Worm (Caenorhabditis elegans) whole organism, late embryonic: Measurements from ENCODE around the gene F43C11.10.

ENCODE experiments used
- C08G9.2 ChIP-seq: sonication (generic microtip); optimal IDR thresholded peaks from 2 replicates; lab custom pipeline; 2016; ENCODE audit warnings: mild to moderate bottlenecking, missing genetic modification characterization, moderate library complexity, missing compliant biosample characterization
- C38D4.7 ChIP-seq: fragments of 200-800 bp; sonication (Bioruptor generic); optimal IDR thresholded peaks from 2 replicates; lab custom pipeline; 2018; ENCODE audit warnings: mild to moderate bottlenecking, missing genetic modification characterization, moderate library complexity, missing compliant biosample characterization
- F13H6.1 ChIP-seq: sonication (generic microtip); optimal IDR thresholded peaks from 2 replicates; lab custom pipeline; 2016; ENCODE audit warnings: missing genetic modification characterization, missing compliant biosample characterization
- T23F11.4 ChIP-seq: fragments of 200-800 bp; sonication (Bioruptor generic); optimal IDR thresholded peaks from 2 replicates; lab custom pipeline; 2018; ENCODE audit warnings: mild to moderate bottlenecking, missing genetic modification characterization, missing compliant biosample characterization
- Y22D7AL.16 ChIP-seq: sonication (generic microtip); optimal IDR thresholded peaks from 2 replicates; lab custom pipeline; 2016; ENCODE audit warnings: missing genetic modification characterization, missing compliant biosample characterization
- ahr-1 ChIP-seq: sonication (generic microtip); optimal IDR thresholded peaks from 2 replicates; lab custom pipeline; 2016; ENCODE audit warnings: missing genetic modification characterization, missing compliant biosample characterization
- ceh-14 ChIP-seq: sonication (generic microtip); optimal IDR thresholded peaks from 2 replicates; lab custom pipeline; 2016; ENCODE audit warnings: missing genotype, missing genetic modification characterization, missing compliant biosample characterization
- ceh-18 ChIP-seq: sonication (generic microtip); optimal IDR thresholded peaks from 2 replicates; lab custom pipeline; 2016; ENCODE audit warnings: missing genetic modification characterization, missing compliant biosample characterization
- ceh-19 ChIP-seq: fragments of 200-800 bp; sonication (Bioruptor generic); optimal IDR thresholded peaks from 2 replicates; lab custom pipeline; 2018; ENCODE audit warnings: mild to moderate bottlenecking, missing genetic modification characterization, missing compliant biosample characterization
- ceh-2 ChIP-seq: sonication (generic microtip); optimal IDR thresholded peaks from 2 replicates; lab custom pipeline; 2016; ENCODE audit warnings: missing genotype, missing genetic modification characterization, missing compliant biosample characterization
- ceh-30 ChIP-seq: fragments of 150-350 bp; optimal IDR thresholded peaks from 2 replicates; lab custom pipeline; 2014; ENCODE audit warnings: missing biosample characterization, missing genetic modification characterization
- ceh-31 ChIP-seq: sonication (generic microtip); optimal IDR thresholded peaks from 2 replicates; lab custom pipeline; 2016; ENCODE audit warnings: missing genetic modification characterization, missing compliant biosample characterization
- ceh-48 ChIP-seq: sonication (generic microtip); optimal IDR thresholded peaks from 2 replicates; lab custom pipeline; 2016; ENCODE audit warnings: missing genetic modification characterization, inconsistent platforms, missing compliant biosample characterization
- ceh-9 ChIP-seq: sonication (generic microtip); optimal IDR thresholded peaks from 2 replicates; lab custom pipeline; 2016; ENCODE audit warnings: mild to moderate bottlenecking, missing genetic modification characterization, inconsistent platforms, missing compliant biosample characterization
- che-1 ChIP-seq: sonication (generic microtip); optimal IDR thresholded peaks from 2 replicates; lab custom pipeline; 2016; ENCODE audit warnings: mild to moderate bottlenecking, missing genetic modification characterization, missing compliant biosample characterization
- elt-2 ChIP-seq: sonication (generic microtip); optimal IDR thresholded peaks from 2 replicates; lab custom pipeline; 2016; ENCODE audit warnings: missing genetic modification reagents, missing genetic modification characterization, missing compliant biosample characterization
- ets-4 ChIP-seq: sonication (generic microtip); optimal IDR thresholded peaks from 2 replicates; lab custom pipeline; 2016; ENCODE audit warnings: missing genetic modification characterization, missing compliant biosample characterization
- eyg-1 ChIP-seq: sonication (generic microtip); optimal IDR thresholded peaks from 2 replicates; lab custom pipeline; 2016; ENCODE audit warnings: missing genotype, missing genetic modification characterization, missing compliant biosample characterization
- fkh-10 ChIP-seq: fragments of 150-350 bp; optimal IDR thresholded peaks from 2 replicates; lab custom pipeline; 2014; ENCODE audit warnings: missing biosample characterization, missing genetic modification reagents, missing genetic modification characterization
- gmeb-2 ChIP-seq: sonication (generic microtip); optimal IDR thresholded peaks from 2 replicates; lab custom pipeline; 2016; ENCODE audit warnings: missing genetic modification characterization, inconsistent platforms, missing compliant biosample characterization
- hlh-13 ChIP-seq: fragments of 200-800 bp; sonication (Bioruptor generic); optimal IDR thresholded peaks from 2 replicates; lab custom pipeline; 2018; ENCODE audit warnings: mild to moderate bottlenecking, missing genetic modification characterization, missing compliant biosample characterization
- hlh-15 ChIP-seq: sonication (generic microtip); optimal IDR thresholded peaks from 2 replicates; lab custom pipeline; 2016; ENCODE audit warnings: missing genetic modification characterization, missing compliant biosample characterization
- hlh-30 ChIP-seq: sonication (generic microtip); optimal IDR thresholded peaks from 2 replicates; lab custom pipeline; 2017; ENCODE audit warnings: antibody characterized with exemption, missing genetic modification characterization, missing compliant biosample characterization; ENCODE audit not compliant: insufficient read depth
- nfya-1 ChIP-seq: sonication (generic microtip); optimal IDR thresholded peaks from 2 replicates; lab custom pipeline; 2017; ENCODE audit warnings: missing genetic modification characterization, mild to moderate bottlenecking, missing compliant biosample characterization, antibody characterized with exemption, moderate library complexity
- nhr-232 ChIP-seq: sonication (generic microtip); optimal IDR thresholded peaks from 2 replicates; lab custom pipeline; 2016; ENCODE audit warnings: missing genetic modification characterization, missing compliant biosample characterization
- npax-4 ChIP-seq: sonication (generic microtip); optimal IDR thresholded peaks from 2 replicates; lab custom pipeline; 2016; ENCODE audit warnings: missing genetic modification characterization, missing compliant biosample characterization
- odd-2 ChIP-seq: sonication (generic microtip); optimal IDR thresholded peaks from 2 replicates; lab custom pipeline; 2017; ENCODE audit warnings: antibody characterized with exemption, mild to moderate bottlenecking, missing genetic modification characterization, missing compliant biosample characterization
- pag-3 ChIP-seq: sonication (generic microtip); optimal IDR thresholded peaks from 2 replicates; lab custom pipeline; 2016; ENCODE audit warnings: missing compliant biosample characterization, missing genetic modification characterization, borderline replicate concordance
- pha-4 ChIP-seq: fragments of 150-350 bp; optimal IDR thresholded peaks from 2 replicates; lab custom pipeline; 2018; ENCODE audit warnings: missing biosample characterization, missing genetic modification reagents, missing genetic modification characterization
- pqm-1 ChIP-seq: sonication (generic microtip); optimal IDR thresholded peaks from 2 replicates; lab custom pipeline; 2016; ENCODE audit warnings: missing genetic modification characterization, missing compliant biosample characterization
- ref-2 ChIP-seq: sonication (generic microtip); optimal IDR thresholded peaks from 2 replicates; lab custom pipeline; 2016; ENCODE audit warnings: missing genetic modification characterization, missing compliant biosample characterization
- rnt-1 ChIP-seq: sonication (generic microtip); optimal IDR thresholded peaks from 2 replicates; lab custom pipeline; 2016; ENCODE audit warnings: missing genetic modification characterization, missing compliant biosample characterization
- sox-2 ChIP-seq: fragments of 200-800 bp; sonication (Bioruptor generic); IDR thresholded peaks from 2 replicates; pipeline ENCODE4 v1.3.6; 2022; ENCODE audit warnings: missing genetic modification reagents, missing genetic modification characterization, missing compliant biosample characterization
- sox-4 ChIP-seq: sonication (generic microtip); optimal IDR thresholded peaks from 2 replicates; lab custom pipeline; 2017; ENCODE audit warnings: mild to moderate bottlenecking, missing genetic modification characterization, inconsistent platforms, missing compliant biosample characterization
- syd-9 ChIP-seq: sonication (generic microtip); optimal IDR thresholded peaks from 2 replicates; lab custom pipeline; 2016; ENCODE audit warnings: mild to moderate bottlenecking, missing genetic modification characterization, moderate library complexity, missing compliant biosample characterization
- unc-3 ChIP-seq, 2 experiments: fragments of 200-800 bp in 1 of 2; sonication (Bioruptor generic) in 1 of 2; sonication (generic microtip) in 1 of 2; conservative IDR thresholded peaks in 1 of 2; optimal IDR thresholded peaks in 1 of 2; 2 replicates each; pipeline versions ENCODE4 v1.3.6 to Lab custom; 2016 to 2022; ENCODE audit warnings: missing compliant biosample characterization in 2 of 2, missing genetic modification characterization in 2 of 2, missing genetic modification reagents in 1 of 2
- unc-55 ChIP-seq: sonication (generic microtip); optimal IDR thresholded peaks from 2 replicates; lab custom pipeline; 2017; ENCODE audit warnings: missing biosample characterization, missing genetic modification reagents, missing genetic modification characterization
- unc-86 ChIP-seq: sonication (generic microtip); optimal IDR thresholded peaks from 2 replicates; lab custom pipeline; 2016; ENCODE audit warnings: missing genetic modification characterization, missing compliant biosample characterization
- ztf-16 ChIP-seq: sonication (generic microtip); optimal IDR thresholded peaks from 2 replicates; lab custom pipeline; 2017; ENCODE audit warnings: missing genetic modification characterization, missing compliant biosample characterization

F43C11.10 gene

DNA sequence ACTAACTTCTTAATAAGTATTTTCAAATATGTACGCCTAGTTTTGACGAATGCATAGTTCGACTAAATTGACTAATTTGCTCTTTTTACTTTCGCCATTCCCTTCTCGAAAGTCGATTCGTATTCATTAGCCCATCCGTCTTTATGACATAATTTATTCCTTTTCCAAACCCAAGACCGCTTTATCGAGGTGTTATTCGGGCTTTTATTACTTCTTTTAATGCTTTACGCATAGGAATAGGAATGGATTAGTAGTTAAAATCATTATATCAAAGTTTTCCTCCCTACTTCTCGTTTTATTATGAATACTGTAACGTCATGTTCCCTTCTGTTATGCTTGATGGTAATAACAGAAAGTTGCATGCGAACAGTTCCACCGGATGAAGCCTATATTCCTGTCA is 22.5 kb upstream of the F43C11.10 start, which contains the start of gene F16G10.2:
F16G10.2 (plus strand) TSS at position 301 of the 400 bp plus-strand sequence.
- TF ChIP-seq syd-9 (tag; lab: Kevin White, UChicago) (no peak), unc-3 (GFP tag; conservative IDR thresholded peaks at IDR 0.05; lab: Robert Waterston, UW) (no peak), unc-3 (tag; optimal IDR thresholded peaks at IDR 0.05; lab: Kevin White, UChicago) (no peak), T23F11.4 (no peak), ceh-31 (tag; lab: Kevin White, UChicago) (no peak), ztf-16 (no peak), sox-2 (GFP tag; lab: Robert Waterston, UW) (no peak), ceh-30 (no peak), unc-55 (GFP tag; lab: Kevin White, UChicago) (no peak), pqm-1 (tag; lab: Kevin White, UChicago) (no peak), F13H6.1 (tag; lab: Kevin White, UChicago) (no peak), fkh-10 (GFP tag; lab: Kevin White, UChicago) (no peak), gmeb-2 (tag; lab: Kevin White, UChicago) (no peak), nfya-1 (no peak), ceh-18 (tag; lab: Kevin White, UChicago) (no peak), ceh-2 (tag; lab: Kevin White, UChicago) (no peak), C38D4.7 (no peak), rnt-1 (tag; lab: Kevin White, UChicago) (no peak), hlh-13 (no peak), Y22D7AL.16 (no peak), ceh-14 (tag; lab: Kevin White, UChicago) (no peak)

DNA sequence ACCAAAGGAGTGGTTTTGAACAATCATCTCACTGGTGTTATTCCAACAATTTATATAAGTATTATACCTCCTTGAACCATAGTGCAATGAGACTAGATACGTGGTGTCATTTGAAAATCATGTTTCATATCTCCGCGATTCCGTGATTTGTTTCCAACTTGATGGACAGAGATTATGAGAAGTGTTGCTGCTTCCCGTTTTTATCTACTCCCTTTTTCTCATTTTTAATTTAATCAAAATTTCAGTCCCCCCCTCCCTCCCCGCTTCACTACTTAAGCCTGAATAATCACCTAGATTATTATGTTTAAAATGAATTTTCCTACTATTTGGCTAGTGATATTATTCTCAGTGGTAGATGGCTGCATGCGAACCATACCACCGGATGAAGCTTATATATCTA is 19.6 kb upstream of the F43C11.10 start, which contains the start of gene F16G10.3:
F16G10.3 (plus strand) TSS at position 301 of the 400 bp plus-strand sequence.
- TF ChIP-seq nhr-232 (tag; lab: Kevin White, UChicago) (no peak), ceh-2 (tag; lab: Kevin White, UChicago) (no peak), hlh-30 (no peak), F13H6.1 (tag; lab: Kevin White, UChicago) (no peak), ets-4 (tag; lab: Kevin White, UChicago) (no peak), syd-9 (tag; lab: Kevin White, UChicago) (no peak), ref-2 (tag; lab: Kevin White, UChicago) (no peak), hlh-15 (tag; lab: Kevin White, UChicago) (no peak), nfya-1 (no peak), ceh-19 (no peak), elt-2 (no peak), sox-4 (tag; lab: Kevin White, UChicago) (no peak), ahr-1 (tag; lab: Kevin White, UChicago) (no peak), sox-2 (GFP tag; lab: Robert Waterston, UW) (no peak), C08G9.2 (tag; lab: Kevin White, UChicago) (no peak), ceh-48 (tag; lab: Kevin White, UChicago) (no peak), unc-86 (tag; lab: Kevin White, UChicago) (no peak), pag-3 (tag; lab: Kevin White, UChicago) (no peak)

DNA sequence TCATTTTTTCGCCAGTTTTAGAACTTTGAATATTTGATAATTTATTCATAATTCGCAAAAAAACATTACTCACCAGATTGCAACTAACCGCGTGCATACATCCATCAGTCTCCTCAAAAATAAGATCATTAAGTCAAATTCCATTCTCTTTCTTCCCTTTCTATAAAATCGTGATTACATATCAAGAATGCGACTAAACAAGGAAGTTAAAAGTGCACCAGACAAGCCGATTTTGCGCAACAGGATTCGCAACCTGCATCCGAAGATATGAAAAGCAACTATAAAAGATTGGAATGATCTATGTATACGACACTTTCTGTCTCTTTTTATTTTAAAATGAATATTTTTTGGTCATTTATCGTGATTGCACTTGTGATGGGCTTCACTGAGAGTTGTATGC is 16.5 kb upstream of the F43C11.10 start, which contains the start of gene hpo-25:
hpo-25 (plus strand) TSS at position 301 of the 400 bp plus-strand sequence.
- TF ChIP-seq ets-4 (tag; lab: Kevin White, UChicago) = no peak
- TF ChIP-seq che-1 = no peak
- TF ChIP-seq npax-4 (tag; lab: Kevin White, UChicago) = no peak
- TF ChIP-seq unc-86 (tag; lab: Kevin White, UChicago) = no peak
- TF ChIP-seq ztf-16 = no peak
- TF ChIP-seq C38D4.7 = no peak
- TF ChIP-seq ceh-31 (tag; lab: Kevin White, UChicago) = no peak
- no peak for TF ChIP-seq eyg-1 (tag; lab: Kevin White, UChicago)
- no peak for TF ChIP-seq ceh-9
- no peak for TF ChIP-seq odd-2 (tag; lab: Kevin White, UChicago)
- no peak for TF ChIP-seq ceh-30
- TF ChIP-seq pha-4 = no peak
- no peak for TF ChIP-seq ref-2 (tag; lab: Kevin White, UChicago)
